Worm (Caenorhabditis elegans) whole organism, young adult: ENCODE measurements around the gene F35B3.4.

Source experiments
- B0019.2 ChIP-seq: fragments of 200-800 bp; sonication (Bioruptor generic); conservative IDR thresholded peaks from 2 replicates; pipeline ENCODE4 v1.3.6; 2022; ENCODE audit warnings: missing genetic modification reagents, missing genetic modification characterization, missing compliant biosample characterization
- B0035.1 ChIP-seq: sonication (generic microtip); optimal IDR thresholded peaks from 2 replicates; lab custom pipeline; 2016; ENCODE audit warnings: missing genetic modification characterization, mild to moderate bottlenecking, missing compliant biosample characterization, missing genotype, missing genetic modification reagents
- B0261.1 ChIP-seq: sonication (generic microtip); optimal IDR thresholded peaks from 2 replicates; lab custom pipeline; 2016; ENCODE audit warnings: mild to moderate bottlenecking, missing genetic modification characterization, moderate library complexity, missing compliant biosample characterization
- C06A6.2 ChIP-seq: fragments of 200-800 bp; sonication (Bioruptor generic); conservative IDR thresholded peaks from 2 replicates; pipeline ENCODE4 v1.3.6; 2022; ENCODE audit warnings: missing genetic modification characterization, missing compliant biosample characterization
- F10E7.11 ChIP-seq: sonication (generic microtip); optimal IDR thresholded peaks from 2 replicates; lab custom pipeline; 2017; ENCODE audit warnings: mild to moderate bottlenecking, missing genetic modification characterization, moderate library complexity, missing compliant biosample characterization
- F22D6.2 ChIP-seq: sonication (generic microtip); optimal IDR thresholded peaks from 2 replicates; lab custom pipeline; 2016; ENCODE audit warnings: mild to moderate bottlenecking, missing genetic modification characterization, missing compliant biosample characterization
- F39B2.1 ChIP-seq: fragments of 200-800 bp; sonication (Bioruptor generic); IDR thresholded peaks from 2 replicates; pipeline ENCODE4 v1.3.6; 2022; ENCODE audit warnings: missing genetic modification reagents, missing genetic modification characterization, missing compliant biosample characterization
- F57A8.1 ChIP-seq: fragments of 200-800 bp; sonication (Bioruptor generic); optimal IDR thresholded peaks from 2 replicates; lab custom pipeline; 2018; ENCODE audit warnings: mild to moderate bottlenecking, missing genetic modification characterization, moderate library complexity, missing compliant biosample characterization
- F57C9.4 ChIP-seq: sonication (generic microtip); optimal IDR thresholded peaks from 2 replicates; lab custom pipeline; 2017; ENCODE audit warnings: mild to moderate bottlenecking, missing genetic modification characterization, missing compliant biosample characterization
- K11D2.4 ChIP-seq: fragments of 200-800 bp; sonication (Bioruptor generic); IDR thresholded peaks from 2 replicates; pipeline ENCODE4 v1.3.6; 2022; ENCODE audit warnings: missing genetic modification reagents, missing genetic modification characterization, missing compliant biosample characterization
- K12H6.12 ChIP-seq: fragments of 200-800 bp; sonication (Bioruptor generic); optimal IDR thresholded peaks from 2 replicates; lab custom pipeline; 2018; ENCODE audit warnings: mild to moderate bottlenecking, missing genetic modification characterization, missing compliant biosample characterization
- T07F8.4 ChIP-seq: sonication (generic microtip); optimal IDR thresholded peaks from 2 replicates; lab custom pipeline; 2016; ENCODE audit warnings: mild to moderate bottlenecking, missing genetic modification characterization, moderate library complexity, missing compliant biosample characterization
- T26A5.8 ChIP-seq: sonication (generic microtip); optimal IDR thresholded peaks from 2 replicates; lab custom pipeline; 2016; ENCODE audit warnings: missing genetic modification characterization, missing compliant biosample characterization
- Y56A3A.18 ChIP-seq: fragments of 200-800 bp; sonication (Bioruptor generic); IDR thresholded peaks from 2 replicates; pipeline ENCODE4 v1.3.6; 2022; ENCODE audit warnings: missing genetic modification reagents, missing genetic modification characterization, missing compliant biosample characterization
- Y79H2A.3 ChIP-seq: fragments of 200-800 bp; sonication (Bioruptor generic); conservative IDR thresholded peaks from 2 replicates; pipeline ENCODE4 v1.3.6; 2022; ENCODE audit warnings: missing genetic modification reagents, missing genetic modification characterization, missing compliant biosample characterization
- Y95B8A.8 ChIP-seq: fragments of 200-800 bp; sonication (Bioruptor generic); IDR thresholded peaks from 2 replicates; pipeline ENCODE4 v1.3.6; 2022; ENCODE audit warnings: missing genetic modification reagents, missing genetic modification characterization, missing compliant biosample characterization
- ZK185.1 ChIP-seq: sonication (generic microtip); optimal IDR thresholded peaks from 2 replicates; lab custom pipeline; 2016; ENCODE audit warnings: mild to moderate bottlenecking, missing genetic modification characterization, missing compliant biosample characterization; ENCODE audit not compliant: poor library complexity, severe bottlenecking
- atf-7 ChIP-seq: sonication (generic microtip); optimal IDR thresholded peaks from 2 replicates; lab custom pipeline; 2017; ENCODE audit warnings: mild to moderate bottlenecking, missing genetic modification characterization, missing compliant biosample characterization
- attf-5 ChIP-seq: fragments of 200-800 bp; sonication (Bioruptor generic); optimal IDR thresholded peaks from 2 replicates; lab custom pipeline; 2018; ENCODE audit warnings: mild to moderate bottlenecking, missing genetic modification characterization, missing compliant biosample characterization
- ceh-100 ChIP-seq: fragments of 200-800 bp; sonication (Bioruptor generic); IDR thresholded peaks from 2 replicates; pipeline ENCODE4 v1.3.6; 2022; ENCODE audit warnings: missing genetic modification reagents, missing genetic modification characterization, missing compliant biosample characterization
- ceh-27 ChIP-seq: fragments of 200-800 bp; sonication (Bioruptor generic); optimal IDR thresholded peaks from 2 replicates; lab custom pipeline; 2018; ENCODE audit warnings: mild to moderate bottlenecking, missing genetic modification characterization, moderate library complexity, missing compliant biosample characterization
- ceh-58 ChIP-seq: fragments of 200-800 bp; sonication (Bioruptor generic); IDR thresholded peaks from 2 replicates; pipeline ENCODE4 v1.3.6; 2022; ENCODE audit warnings: missing genetic modification characterization, missing compliant biosample characterization
- dpff-1 ChIP-seq: sonication (generic microtip); optimal IDR thresholded peaks from 2 replicates; lab custom pipeline; 2017; ENCODE audit warnings: mild to moderate bottlenecking, missing genetic modification characterization, missing compliant biosample characterization
- dpl-1 ChIP-seq: fragments of 150-350 bp; optimal IDR thresholded peaks from 2 replicates; lab custom pipeline; 2014; ENCODE audit warnings: missing biosample characterization, missing genetic modification reagents, missing genetic modification characterization
- efl-1 ChIP-seq: fragments of 150-350 bp; optimal IDR thresholded peaks from 2 replicates; lab custom pipeline; 2014; ENCODE audit warnings: missing biosample characterization, missing genetic modification reagents, missing genetic modification characterization
- gei-17 ChIP-seq: fragments of 200-800 bp; sonication (Bioruptor generic); optimal IDR thresholded peaks from 2 replicates; lab custom pipeline; 2018; ENCODE audit warnings: mild to moderate bottlenecking, missing genetic modification characterization, missing compliant biosample characterization
- him-1 ChIP-seq: sonication (generic microtip); optimal IDR thresholded peaks from 2 replicates; lab custom pipeline; 2016; ENCODE audit warnings: missing genotype, missing genetic modification reagents, missing genetic modification characterization, missing compliant biosample characterization
- hlh-12 ChIP-seq: sonication (generic microtip); optimal IDR thresholded peaks from 2 replicates; lab custom pipeline; 2016; ENCODE audit warnings: missing genetic modification characterization, missing compliant biosample characterization
- hlh-26 ChIP-seq: fragments of 200-800 bp; sonication (Bioruptor generic); conservative IDR thresholded peaks from 2 replicates; pipeline ENCODE4 v1.3.6; 2022; ENCODE audit warnings: missing genetic modification reagents, missing genetic modification characterization, missing compliant biosample characterization
- hmg-1.2 ChIP-seq: fragments of 200-800 bp; sonication (Bioruptor generic); IDR thresholded peaks from 2 replicates; pipeline ENCODE4 v1.3.6; 2022; ENCODE audit warnings: missing genetic modification reagents, missing genetic modification characterization, missing compliant biosample characterization
- hmg-20 ChIP-seq: fragments of 200-800 bp; sonication (Bioruptor generic); IDR thresholded peaks from 2 replicates; pipeline ENCODE4 v1.3.6; 2022; ENCODE audit warnings: missing genetic modification reagents, missing genetic modification characterization, missing compliant biosample characterization
- hrde-1 ChIP-seq: sonication (generic microtip); optimal IDR thresholded peaks from 2 replicates; lab custom pipeline; 2016; ENCODE audit warnings: missing genetic modification characterization, mild to moderate bottlenecking, missing compliant biosample characterization, moderate library complexity, missing genotype, missing genetic modification reagents, borderline replicate concordance
- hsf-1 ChIP-seq: fragments of 200-800 bp; sonication (Bioruptor generic); IDR thresholded peaks from 2 replicates; pipeline ENCODE4 v1.3.6; 2022; ENCODE audit warnings: missing genetic modification reagents, missing genetic modification characterization, missing compliant biosample characterization
- let-526 ChIP-seq: fragments of 200-800 bp; sonication (Bioruptor generic); IDR thresholded peaks from 2 replicates; pipeline ENCODE4 v1.3.6; 2022; ENCODE audit warnings: missing genetic modification reagents, missing genetic modification characterization, missing compliant biosample characterization
- lin-40 ChIP-seq: sonication (generic microtip); optimal IDR thresholded peaks from 2 replicates; lab custom pipeline; 2016; ENCODE audit warnings: missing genetic modification characterization, mild to moderate bottlenecking, missing compliant biosample characterization, missing genotype, missing genetic modification reagents
- lin-54 ChIP-seq: fragments of 200-800 bp; sonication (Bioruptor generic); optimal IDR thresholded peaks from 2 replicates; lab custom pipeline; 2018; ENCODE audit warnings: mild to moderate bottlenecking, missing genetic modification characterization, missing compliant biosample characterization
- madf-6 ChIP-seq: fragments of 200-800 bp; sonication (Bioruptor generic); IDR thresholded peaks from 2 replicates; pipeline ENCODE4 v1.3.6; 2022; ENCODE audit warnings: missing genetic modification reagents, missing genetic modification characterization, missing compliant biosample characterization
- madf-8 ChIP-seq: fragments of 200-800 bp; sonication (Bioruptor generic); conservative IDR thresholded peaks from 2 replicates; pipeline ENCODE4 v1.3.6; 2022; ENCODE audit warnings: missing genetic modification reagents, missing genetic modification characterization, missing compliant biosample characterization
- mxl-1 ChIP-seq: sonication (generic microtip); optimal IDR thresholded peaks from 2 replicates; lab custom pipeline; 2016; ENCODE audit warnings: missing genetic modification characterization, missing compliant biosample characterization
- nfya-2 ChIP-seq: fragments of 200-800 bp; sonication (Bioruptor generic); IDR thresholded peaks from 2 replicates; pipeline ENCODE4 v1.3.6; 2022; ENCODE audit warnings: missing genetic modification reagents, missing genetic modification characterization, missing compliant biosample characterization
- nfyb-1 ChIP-seq: fragments of 200-800 bp; sonication (Bioruptor generic); IDR thresholded peaks from 2 replicates; pipeline ENCODE4 v1.3.6; 2022; ENCODE audit warnings: missing genetic modification reagents, missing genetic modification characterization, missing compliant biosample characterization
- nhr-179 ChIP-seq: sonication (generic microtip); optimal IDR thresholded peaks from 2 replicates; lab custom pipeline; 2016; ENCODE audit warnings: mild to moderate bottlenecking, missing genetic modification characterization, missing compliant biosample characterization
- rcor-1 ChIP-seq: fragments of 200-800 bp; sonication (Bioruptor generic); IDR thresholded peaks from 2 replicates; pipeline ENCODE4 v1.3.6; 2022; ENCODE audit warnings: missing genetic modification reagents, missing genetic modification characterization, missing compliant biosample characterization
- rec-8 ChIP-seq, 2 experiments: sonication (generic microtip); optimal IDR thresholded peaks; 2 replicates each; lab custom pipeline; 2016; ENCODE audit warnings: mild to moderate bottlenecking in 2 of 2, missing genetic modification characterization in 2 of 2, missing genetic modification reagents in 2 of 2, missing genotype in 2 of 2, missing biosample characterization in 1 of 2, missing compliant biosample characterization in 1 of 2, moderate library complexity in 1 of 2
- snpc-4 ChIP-seq, 5 experiments: fragments of 150-350 bp in 1 of 5; sonication (generic microtip) in 4 of 5; optimal IDR thresholded peaks; 2 replicates each; lab custom pipeline; 2014 to 2018; ENCODE audit warnings: missing genetic modification characterization in 5 of 5, missing biosample characterization in 3 of 5, antibody characterized with exemption in 2 of 5, mild to moderate bottlenecking in 2 of 5, missing compliant biosample characterization in 2 of 5, missing genotype in 2 of 5, moderate library complexity in 2 of 5, missing genetic modification reagents in 1 of 5
- ztf-22 ChIP-seq: fragments of 200-800 bp; sonication (Bioruptor generic); optimal IDR thresholded peaks from 2 replicates; lab custom pipeline; 2018; ENCODE audit warnings: mild to moderate bottlenecking, missing genetic modification characterization, moderate library complexity, missing compliant biosample characterization
- ztf-26 ChIP-seq: sonication (generic microtip); optimal IDR thresholded peaks from 2 replicates; lab custom pipeline; 2017; ENCODE audit warnings: missing genetic modification characterization, missing compliant biosample characterization
- ztf-28 ChIP-seq: fragments of 200-800 bp; sonication (Bioruptor generic); IDR thresholded peaks from 2 replicates; pipeline ENCODE4 v1.3.6; 2022; ENCODE audit warnings: missing genetic modification reagents, missing genetic modification characterization, missing compliant biosample characterization
- ztf-6 ChIP-seq: fragments of 200-800 bp; sonication (Bioruptor generic); IDR thresholded peaks from 2 replicates; pipeline ENCODE4 v1.3.6; 2022; ENCODE audit warnings: missing genetic modification reagents, missing genetic modification characterization, missing compliant biosample characterization

Gene F35B3.4

DNA sequence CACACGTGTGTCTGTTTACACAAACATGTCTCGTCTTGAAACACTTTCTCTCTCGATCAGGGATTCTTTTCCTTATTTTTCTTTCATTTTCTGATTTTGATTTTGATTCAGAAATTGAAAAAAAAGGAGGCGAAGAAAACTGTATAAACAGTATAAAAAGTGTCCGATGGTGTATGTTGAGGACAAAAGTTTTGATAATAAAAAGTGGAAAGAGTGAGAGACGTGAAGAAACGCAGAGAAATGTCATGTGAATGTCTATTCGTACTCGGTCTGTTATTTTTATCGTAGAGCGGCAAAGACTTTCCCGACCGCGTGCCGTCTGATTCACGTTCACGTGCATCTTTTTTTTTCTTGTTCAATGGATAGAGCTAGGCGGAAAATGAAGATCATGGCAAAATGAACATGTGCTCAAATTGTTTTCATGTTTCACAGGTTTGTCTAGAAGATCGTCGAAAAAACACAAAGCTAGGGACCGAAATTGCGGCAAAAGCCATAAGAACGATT is 43.0 kb upstream of the F35B3.4 start (continued):
- no peak for TF ChIP-seq Y95B8A.8 (GFP tag; lab: Robert Waterston, UW)
- no peak for TF ChIP-seq F10E7.11
- no peak for TF ChIP-seq B0261.1 (tag; lab: Kevin White, UChicago)
- no peak for TF ChIP-seq let-526
- no peak for TF ChIP-seq madf-6 (GFP tag; lab: Robert Waterston, UW)
- TF ChIP-seq F39B2.1 (GFP tag; lab: Robert Waterston, UW): no peak
- peak; percentile 57 for TF ChIP-seq F22D6.2 (tag; lab: Kevin White, UChicago)
- TF ChIP-seq nhr-179 (tag; lab: Kevin White, UChicago): no peak
- no peak for TF ChIP-seq gei-17 (GFP tag; lab: Kevin White, UChicago)
- TF ChIP-seq F57C9.4 (tag; lab: Kevin White, UChicago): no peak
- TF ChIP-seq K11D2.4: peak; percentile 73
- no peak for TF ChIP-seq efl-1 (GFP tag; lab: Kevin White, UChicago)
- no peak for TF ChIP-seq B0019.2
- peak; percentile 23 for TF ChIP-seq attf-5 (GFP tag; lab: Kevin White, UChicago)
- no peak for TF ChIP-seq him-1 (tag; lab: Kevin White, UChicago)
- peak; percentile 92 for TF ChIP-seq ztf-26 (tag; lab: Kevin White, UChicago)
- no peak for TF ChIP-seq ztf-28 (GFP tag; lab: Robert Waterston, UW)
- TF ChIP-seq F57A8.1 (GFP tag; lab: Kevin White, UChicago): no peak
- TF ChIP-seq hsf-1 (GFP tag; lab: Robert Waterston, UW): no peak
- no peak for TF ChIP-seq Y79H2A.3 (GFP tag; lab: Robert Waterston, UW)
- no peak for TF ChIP-seq hmg-20
- TF ChIP-seq snpc-4 (GFP tag; optimal IDR thresholded peaks at IDR 0.05; lab: Kevin White, UChicago): no peak
- peak in 3 of 4 experiments; percentile 0 to 27 (median 20) for TF ChIP-seq snpc-4 (tag; optimal IDR thresholded peaks at IDR 0.05; lab: Kevin White, UChicago)
- TF ChIP-seq ceh-27 (GFP tag; lab: Kevin White, UChicago): no peak
- peak; percentile 1 for TF ChIP-seq K12H6.12
- TF ChIP-seq lin-40 (tag; lab: Kevin White, UChicago): peak; percentile 83
- no peak for TF ChIP-seq hlh-26 (GFP tag; lab: Robert Waterston, UW)
- TF ChIP-seq ZK185.1 (tag; lab: Kevin White, UChicago): peak; percentile 29
- no peak for TF ChIP-seq ceh-58 (GFP tag; lab: Robert Waterston, UW)
- no peak for TF ChIP-seq mxl-1 (tag; lab: Kevin White, UChicago)
- no peak for TF ChIP-seq madf-8 (GFP tag; lab: Robert Waterston, UW)
- TF ChIP-seq dpl-1 (GFP tag; lab: Kevin White, UChicago): no peak
- TF ChIP-seq T07F8.4: no peak
- TF ChIP-seq rec-8 (tag; optimal IDR thresholded peaks at IDR 0.05; lab: Kevin White, UChicago): no peak
- no peak for TF ChIP-seq ztf-6 (GFP tag; lab: Robert Waterston, UW)
- no peak for TF ChIP-seq T26A5.8
- no peak for TF ChIP-seq nfya-2 (GFP tag; lab: Robert Waterston, UW)
- TF ChIP-seq hrde-1: no peak
- peak; percentile 74 for TF ChIP-seq atf-7 (tag; lab: Kevin White, UChicago)
- TF ChIP-seq C06A6.2 (GFP tag; lab: Robert Waterston, UW): peak; percentile 63; the same call in 1 of the 2 replicates
- no peak for TF ChIP-seq Y56A3A.18 (GFP tag; lab: Robert Waterston, UW)
- TF ChIP-seq rcor-1: no peak
- TF ChIP-seq ztf-22: peak; percentile 54
- no peak for TF ChIP-seq B0035.1 (tag; lab: Kevin White, UChicago)
- peak; percentile 68 for TF ChIP-seq hmg-1.2 (GFP tag; lab: Robert Waterston, UW)
- no peak for TF ChIP-seq dpff-1
- peak; percentile 28 for TF ChIP-seq lin-54
- TF ChIP-seq nfyb-1 (GFP tag; lab: Robert Waterston, UW): no peak
- TF ChIP-seq ceh-100 (GFP tag; lab: Robert Waterston, UW): no peak
- TF ChIP-seq hlh-12 (tag; lab: Kevin White, UChicago): no peak
